Fruit fly (Drosophila melanogaster) whole organism, prepupa: Measurements from ENCODE around the gene Ugt316A1.

Source experiments
- Blimp-1 ChIP-seq: fragments of 200-800 bp; sonication (Bioruptor generic); optimal IDR thresholded peaks from 3 replicates; lab custom pipeline; 2017; ENCODE audit warnings: missing biosample characterization, missing genetic modification characterization, mild to moderate bottlenecking, moderate library complexity, missing genetic modification reagents
- CG11294 ChIP-seq: fragments of 200-800 bp; sonication (Bioruptor generic); IDR thresholded peaks from 2 replicates; pipeline ENCODE4 v1.3.6; 2022; ENCODE audit warnings: missing biosample characterization, missing genetic modification characterization
- CG3032 ChIP-seq: fragments of 200-800 bp; optimal IDR thresholded peaks from 2 replicates; lab custom pipeline; 2019; ENCODE audit warnings: missing biosample characterization, mild to moderate bottlenecking, missing genetic modification characterization, moderate library complexity
- Eip75B ChIP-seq: fragments of 200-800 bp; sonication (Bioruptor generic); optimal IDR thresholded peaks from 3 replicates; lab custom pipeline; 2016; ENCODE audit warnings: missing biosample characterization, missing genetic modification characterization
- Hr38 ChIP-seq: sonication (Bioruptor generic); optimal IDR thresholded peaks from 2 replicates; lab custom pipeline; 2016; ENCODE audit warnings: missing biosample characterization, missing genetic modification characterization
- Hr39 ChIP-seq: fragments of 200-800 bp; sonication (Bioruptor generic); optimal IDR thresholded peaks from 2 replicates; lab custom pipeline; 2016; ENCODE audit warnings: missing biosample characterization, missing genetic modification characterization
- Sox102F ChIP-seq: fragments of 200-800 bp; sonication (Bioruptor generic); optimal IDR thresholded peaks from 2 replicates; lab custom pipeline; 2016; ENCODE audit warnings: missing biosample characterization, mild to moderate bottlenecking, missing genetic modification characterization
- fd59A ChIP-seq: fragments of 200-800 bp; sonication (Bioruptor generic); optimal IDR thresholded peaks from 2 replicates; lab custom pipeline; 2017; ENCODE audit warnings: missing biosample characterization, mild to moderate bottlenecking, missing genetic modification characterization, missing genetic modification reagents

DNA sequence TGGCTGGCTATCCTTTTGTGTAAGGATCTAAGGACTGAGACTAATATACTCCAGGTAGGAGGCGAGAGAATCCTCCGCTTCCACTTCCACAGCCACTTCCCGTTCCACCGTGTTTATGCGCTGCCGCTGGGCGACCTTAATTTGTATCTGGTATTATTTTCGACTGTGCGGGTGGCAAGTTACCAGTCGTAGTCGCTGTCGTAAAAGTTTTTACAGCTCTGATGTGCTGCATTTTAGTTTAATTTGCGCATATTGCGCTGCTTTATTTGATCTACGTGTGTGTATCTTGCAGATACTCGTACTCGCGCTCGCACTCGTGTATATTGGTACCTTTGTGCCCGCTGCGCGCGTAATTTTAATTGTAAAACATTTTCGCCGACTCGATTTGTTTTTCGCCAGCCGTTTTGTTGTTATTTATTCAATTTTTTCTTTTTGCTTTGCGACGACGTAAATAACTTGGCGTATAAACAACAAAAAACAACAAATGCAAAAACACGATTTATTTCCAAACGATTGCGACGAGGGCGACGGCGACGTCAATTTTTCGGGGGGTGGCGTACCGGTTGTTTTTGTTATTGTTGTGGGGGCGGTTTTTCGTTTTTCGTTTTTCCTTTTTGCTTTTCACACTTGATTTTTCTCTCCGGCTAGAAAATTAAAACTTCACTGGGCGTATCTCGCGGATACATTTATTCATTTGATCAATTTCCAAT, 17.9 kb downstream of the Ugt316A1 start:
- TF ChIP-seq Hr39 (GFP tag; lab: Kevin White, UChicago) (no peak), Blimp-1 (GFP tag; lab: Kevin White, UChicago) (no peak), Eip75B (GFP tag; lab: Kevin White, UChicago) (no peak), Hr38 (GFP tag; lab: Kevin White, UChicago) (no peak), Sox102F (GFP tag; lab: Kevin White, UChicago) (no peak), fd59A (no peak), CG11294 (GFP tag; lab: Robert Waterston, UW) (no peak), CG3032 (tag; lab: Kevin White, UChicago) (no peak)
